Worm (Caenorhabditis elegans): ENCODE data around the gene AH9.3.

Gene AH9.3

DNA sequence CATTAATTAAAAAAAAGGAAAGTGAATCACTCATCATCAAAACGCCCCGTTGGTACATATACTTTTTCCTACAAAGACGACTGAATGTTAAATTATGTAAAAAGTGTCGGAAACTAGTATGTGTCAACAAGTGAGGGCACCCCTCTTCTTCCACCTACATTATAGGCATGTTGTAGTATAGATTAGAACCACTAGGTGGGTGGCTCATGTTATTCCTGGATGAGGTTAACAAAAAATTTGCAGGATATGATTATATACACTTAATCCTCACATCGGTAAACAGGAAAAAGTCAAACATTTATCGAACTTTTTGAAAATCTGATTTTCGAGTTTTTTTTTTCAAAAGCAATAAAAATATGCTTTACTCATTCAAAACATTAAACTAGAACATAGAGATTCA lies 15.1 kb upstream of the AH9.3 start (continued):
- no peak for TF ChIP-seq zfh-2 (GFP tag; conservative IDR thresholded peaks at IDR 0.05)
- no peak for TF ChIP-seq rpc-1 (optimal IDR thresholded peaks at IDR 0.05)
- no peak for TF ChIP-seq rpc-1 (tag; optimal IDR thresholded peaks at IDR 0.05)
- no peak for TF ChIP-seq ztf-22 (GFP tag; optimal IDR thresholded peaks at IDR 0.05)
- no peak for TF ChIP-seq xnd-1 (tag; optimal IDR thresholded peaks at IDR 0.05)
- TF ChIP-seq F37B4.10 (GFP tag; IDR thresholded peaks at IDR 0.05) = no peak

DNA sequence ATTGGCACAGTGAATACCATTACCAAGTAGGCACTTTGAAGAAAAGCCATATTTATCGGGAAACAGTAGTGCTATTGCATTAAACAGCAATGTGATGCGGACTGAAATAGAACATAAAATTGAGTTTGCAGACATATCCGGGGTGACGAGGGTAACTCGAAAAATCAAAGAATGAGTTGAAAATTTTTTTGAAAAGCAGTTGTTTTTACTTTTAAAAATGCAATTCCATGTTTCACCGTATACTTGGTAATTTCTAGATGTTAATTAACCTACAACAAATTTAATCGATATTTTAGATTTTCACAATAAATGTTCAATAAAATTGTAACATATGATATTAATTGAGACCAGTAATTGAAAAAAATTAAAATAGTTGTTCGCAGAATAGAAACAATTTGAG lies 13.3 kb upstream of the AH9.3 start, which contains the start of gene AH9.4:
Gene AH9.4 (minus strand): TSS at position 101 of the 400 bp plus-strand sequence.
- TF ChIP-seq snpc-1.1 (tag; optimal IDR thresholded peaks at IDR 0.05; ENCODE audit: insufficient read depth) (no peak), B0336.3 (GFP tag; IDR thresholded peaks at IDR 0.05) (no peak), ceh-58 (GFP tag; IDR thresholded peaks at IDR 0.05) (no peak), C06A6.2 (GFP tag; conservative IDR thresholded peaks at IDR 0.05) (no peak), nfya-1 (tag; optimal IDR thresholded peaks at IDR 0.05; ENCODE audit: borderline replicate concordance, insufficient read depth) (no peak), hmg-20 (GFP tag; IDR thresholded peaks at IDR 0.05) (no peak)

DNA sequence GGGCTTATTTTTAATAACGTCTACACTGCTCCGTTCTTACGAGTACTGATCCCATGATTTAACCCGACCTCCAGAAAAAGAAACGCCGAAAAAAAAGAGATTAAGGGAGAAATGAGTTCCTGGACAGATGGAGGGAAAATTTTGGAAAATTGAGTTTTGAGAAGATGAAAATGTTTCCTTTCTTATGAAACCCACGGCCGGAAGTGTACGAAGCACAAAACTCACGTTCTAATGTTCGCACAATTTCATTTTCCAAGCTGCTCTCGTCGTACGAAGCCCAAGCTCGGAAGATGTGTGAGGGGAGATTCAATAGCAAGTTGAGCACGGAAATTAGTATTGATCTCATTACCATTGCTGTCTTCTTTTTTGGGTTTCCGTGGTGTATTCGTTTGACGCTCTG lies 10.5 kb upstream of the AH9.3 start:
- TF ChIP-seq repo-1 (tag; optimal IDR thresholded peaks at IDR 0.05) (no peak), snpc-3.4 (tag; optimal IDR thresholded peaks at IDR 0.05) (no peak), nhr-179 (tag; optimal IDR thresholded peaks at IDR 0.05) (no peak), hmg-20 (GFP tag; IDR thresholded peaks at IDR 0.05) (no peak), F39B2.1 (GFP tag; IDR thresholded peaks at IDR 0.05) (no peak), tbp1 (GFP tag; optimal IDR thresholded peaks at IDR 0.05) (no peak), hrde-1 (tag; optimal IDR thresholded peaks at IDR 0.05; ENCODE audit: borderline replicate concordance) (no peak), F37B4.10 (GFP tag; IDR thresholded peaks at IDR 0.05) (no peak), nhr-90 (tag; optimal IDR thresholded peaks at IDR 0.05) (no peak), mel-28 (tag; optimal IDR thresholded peaks at IDR 0.05; ENCODE audit: borderline replicate concordance) (no peak), B0261.1 (tag; optimal IDR thresholded peaks at IDR 0.05) (no peak), rec-8 (tag; optimal IDR thresholded peaks at IDR 0.05) (no peak), lag-1 (GFP tag; IDR thresholded peaks at IDR 0.05) (no peak), ztf-3 (GFP tag; optimal IDR thresholded peaks at IDR 0.05) (no peak), Y95B8A.8 (GFP tag; IDR thresholded peaks at IDR 0.05) (no peak), F52B5.7 (tag; optimal IDR thresholded peaks at IDR 0.05) (no peak), Y67H2A.10 (GFP tag; conservative IDR thresholded peaks at IDR 0.05) (no peak), egrh-3 (GFP tag; IDR thresholded peaks at IDR 0.05) (no peak)

DNA sequence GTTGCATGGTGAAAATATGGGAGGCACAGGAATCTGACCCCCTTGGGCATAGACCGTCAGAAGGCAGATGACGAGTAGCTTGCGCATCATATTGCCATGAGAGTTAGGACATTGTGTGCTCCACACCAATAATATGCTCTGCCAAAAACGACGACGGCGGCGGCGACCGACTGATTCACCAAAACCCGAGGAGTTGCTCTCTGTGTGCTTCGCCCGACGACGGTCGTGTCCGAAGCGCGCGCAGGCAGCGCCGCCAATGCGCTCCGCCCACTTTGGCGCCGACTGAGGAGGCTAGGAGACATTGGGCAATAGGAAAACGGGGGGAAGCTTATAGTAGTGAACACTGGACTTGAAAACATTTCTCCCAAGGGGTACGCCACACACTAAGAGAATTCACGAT lies 7.1 kb upstream of the AH9.3 start, which contains the start of gene AH9.6:
Gene AH9.6 (minus strand): TSS at position 183 of the 400 bp plus-strand sequence.
- peak; percentile 62; the same call in 1 of the 2 replicates for TF ChIP-seq egrh-3 (GFP tag; IDR thresholded peaks at IDR 0.05)
- TF ChIP-seq snpc-1.1 (tag; optimal IDR thresholded peaks at IDR 0.05; ENCODE audit: insufficient read depth) = no peak
- TF ChIP-seq aptf-3 (GFP tag; IDR thresholded peaks at IDR 0.05) = no peak
- TF ChIP-seq F37B4.10 (GFP tag; IDR thresholded peaks at IDR 0.05) = no peak
- 0 out of 2 replicates have a peak, but pooled peaks have one; percentile 52 for TF ChIP-seq bed-2 (GFP tag; IDR thresholded peaks at IDR 0.05)
- 0 out of 2 replicates have a peak, but pooled peaks have one; percentile 18 for TF ChIP-seq nfyb-1 (GFP tag; IDR thresholded peaks at IDR 0.05)
- TF ChIP-seq T07F8.4 (tag; optimal IDR thresholded peaks at IDR 0.05) = no peak

DNA sequence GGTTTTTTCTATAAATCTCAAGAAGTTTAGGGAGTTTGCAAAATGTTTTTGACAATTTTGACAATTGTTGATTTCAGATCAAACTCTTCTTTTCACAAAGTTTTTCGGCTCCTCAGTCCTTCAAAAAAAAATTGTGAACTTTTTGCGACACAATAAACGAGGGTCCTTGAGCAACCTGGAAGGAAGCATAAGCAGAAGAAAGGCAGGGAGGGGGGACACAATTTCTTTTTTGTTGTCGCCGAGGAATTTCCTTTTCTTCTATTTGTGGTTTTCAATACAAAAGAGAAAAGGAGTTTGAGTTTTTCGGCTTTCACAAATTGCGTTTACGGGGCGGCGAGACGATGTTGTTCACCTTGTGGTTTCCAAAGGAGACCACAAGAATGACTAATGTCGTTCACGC lies 5.9 kb upstream of the AH9.3 start:
- TF ChIP-seq ceh-27 (GFP tag; optimal IDR thresholded peaks at IDR 0.05) = no peak

Measured in whole organism, young adult.